Worm (Caenorhabditis elegans) whole organism, L2 larva: ENCODE data around the gene chat-1.

Experiments used
- R02D3.7 ChIP-seq: fragments of 150-350 bp; optimal IDR thresholded peaks from 2 replicates; lab custom pipeline; 2014; ENCODE audit warnings: missing biosample characterization, missing genetic modification characterization
- ZK546.5 ChIP-seq: sonication (generic microtip); optimal IDR thresholded peaks from 2 replicates; lab custom pipeline; 2017; ENCODE audit warnings: missing biosample characterization, missing genetic modification characterization
- aly-2 ChIP-seq: fragments of 150-350 bp; optimal IDR thresholded peaks from 2 replicates; lab custom pipeline; 2014; ENCODE audit warnings: missing biosample characterization, missing genetic modification characterization
- gmeb-1 ChIP-seq: fragments of 150-350 bp; optimal IDR thresholded peaks from 2 replicates; lab custom pipeline; 2014; ENCODE audit warnings: missing biosample characterization, missing genetic modification characterization
- mdl-1 ChIP-seq, 2 experiments: fragments of 150-350 bp in 1 of 2; sonication (generic microtip) in 1 of 2; optimal IDR thresholded peaks; 2 replicates each; lab custom pipeline; 2017; ENCODE audit warnings: missing biosample characterization in 2 of 2, missing genetic modification characterization in 2 of 2
- nhr-11 ChIP-seq: fragments of 150-350 bp; optimal IDR thresholded peaks from 2 replicates; lab custom pipeline; 2014; ENCODE audit warnings: missing biosample characterization, missing genetic modification characterization
- nhr-25 ChIP-seq: fragments of 150-350 bp; sonication (generic microtip); optimal IDR thresholded peaks from 3 replicates; lab custom pipeline; 2014; ENCODE audit warnings: missing biosample characterization, missing genetic modification characterization
- skn-1 ChIP-seq: sonication (generic microtip); optimal IDR thresholded peaks from 2 replicates; lab custom pipeline; 2017; ENCODE audit warnings: missing biosample characterization, missing genetic modification characterization
- sma-3 ChIP-seq: sonication (generic microtip); optimal IDR thresholded peaks from 2 replicates; lab custom pipeline; 2016; ENCODE audit warnings: missing genetic modification reagents, missing genetic modification characterization, missing compliant biosample characterization
- snpc-4 ChIP-seq: fragments of 150-350 bp; optimal IDR thresholded peaks from 2 replicates; lab custom pipeline; 2014; ENCODE audit warnings: missing biosample characterization, missing genetic modification characterization
- ztf-11 ChIP-seq: sonication (generic microtip); optimal IDR thresholded peaks from 2 replicates; lab custom pipeline; 2017; ENCODE audit warnings: missing biosample characterization, missing genetic modification characterization
- ztf-4 ChIP-seq: fragments of 150-350 bp; optimal IDR thresholded peaks from 2 replicates; lab custom pipeline; 2014; ENCODE audit warnings: missing biosample characterization, missing genetic modification characterization

ce11 chrIV:4459342-4459741 is 12.2 kb downstream of the chat-1 start:
- TF ChIP-seq gmeb-1 (tag; lab: Kevin White, UChicago) = no peak
- no peak for TF ChIP-seq nhr-25 (tag; lab: Kevin White, UChicago)
- no peak for TF ChIP-seq mdl-1 (tag; optimal IDR thresholded peaks at IDR 0.05; lab: Kevin White, UChicago)
- no peak for TF ChIP-seq ztf-4 (tag; lab: Kevin White, UChicago)
- no peak for TF ChIP-seq nhr-11 (tag; lab: Kevin White, UChicago)
- no peak for TF ChIP-seq snpc-4 (tag; lab: Kevin White, UChicago)
- no peak for TF ChIP-seq ztf-11 (tag; lab: Kevin White, UChicago)
- no peak for TF ChIP-seq skn-1
- TF ChIP-seq sma-3 = no peak
- no peak for TF ChIP-seq ZK546.5
- no peak for TF ChIP-seq aly-2 (tag; lab: Kevin White, UChicago)
- no peak for TF ChIP-seq R02D3.7 (tag; lab: Kevin White, UChicago)
